Fruit fly (Drosophila melanogaster) whole organism, embryonic: ENCODE data around the gene Hrd3.

Experiments used
- CG10209 ChIP-seq: fragments of 200-800 bp; sonication (Bioruptor generic); optimal IDR thresholded peaks from 3 replicates; lab custom pipeline; 2017; ENCODE audit warnings: missing biosample characterization, mild to moderate bottlenecking, missing genetic modification characterization, missing genetic modification reagents
- CG10321 ChIP-seq: fragments of 200-800 bp; sonication (Bioruptor generic); IDR thresholded peaks from 2 replicates; pipeline ENCODE4 v1.3.6; 2022; ENCODE audit warnings: missing biosample characterization, missing genetic modification characterization
- CG10543 ChIP-seq: fragments of 200-800 bp; sonication (Bioruptor generic); optimal IDR thresholded peaks from 3 replicates; lab custom pipeline; 2017; ENCODE audit warnings: missing biosample characterization, mild to moderate bottlenecking, missing genetic modification characterization, moderate library complexity
- CG10979 ChIP-seq: fragments of 200-800 bp; sonication (Bioruptor generic); optimal IDR thresholded peaks from 2 replicates; lab custom pipeline; 2018; ENCODE audit warnings: missing biosample characterization, mild to moderate bottlenecking, missing genetic modification characterization, moderate library complexity
- CG11560 ChIP-seq: fragments of 200-800 bp; sonication (Bioruptor generic); IDR thresholded peaks from 3 replicates; pipeline ENCODE4 v1.3.6; 2022; ENCODE audit warnings: missing biosample characterization, missing genetic modification characterization
- CG12104 ChIP-seq: fragments of 200-800 bp; sonication (Bioruptor generic); optimal IDR thresholded peaks from 3 replicates; lab custom pipeline; 2016; ENCODE audit warnings: missing biosample characterization, missing genetic modification characterization
- CG12219 ChIP-seq: fragments of 200-800 bp; sonication (Bioruptor generic); optimal IDR thresholded peaks from 3 replicates; lab custom pipeline; 2018; ENCODE audit warnings: missing biosample characterization, mild to moderate bottlenecking, missing genetic modification characterization
- CG16815 ChIP-seq: fragments of 200-800 bp; sonication (Bioruptor generic); optimal IDR thresholded peaks from 3 replicates; lab custom pipeline; 2017; ENCODE audit warnings: missing biosample characterization, mild to moderate bottlenecking, missing genetic modification characterization
- CG18476 ChIP-seq: fragments of 200-800 bp; sonication (Bioruptor generic); optimal IDR thresholded peaks from 2 replicates; lab custom pipeline; 2016; ENCODE audit warnings: missing biosample characterization, mild to moderate bottlenecking, missing genetic modification characterization
- CG2116 ChIP-seq: fragments of 200-800 bp; sonication (Bioruptor generic); optimal IDR thresholded peaks from 3 replicates; lab custom pipeline; 2018; ENCODE audit warnings: missing biosample characterization, mild to moderate bottlenecking, missing genetic modification characterization
- CG30431 ChIP-seq: fragments of 200-800 bp; sonication (Bioruptor generic); optimal IDR thresholded peaks from 2 replicates; lab custom pipeline; 2017; ENCODE audit warnings: missing biosample characterization, missing genetic modification characterization
- CG4328 ChIP-seq: fragments of 200-800 bp; sonication (Bioruptor generic); optimal IDR thresholded peaks from 3 replicates; lab custom pipeline; 2017; ENCODE audit warnings: missing biosample characterization, missing genetic modification reagents, missing genetic modification characterization
- CG43689 ChIP-seq: fragments of 200-800 bp; sonication (Bioruptor generic); IDR thresholded peaks from 2 replicates; pipeline ENCODE4 v1.3.6; 2022; ENCODE audit warnings: missing biosample characterization, missing genetic modification characterization
- CG6791 ChIP-seq: fragments of 200-800 bp; sonication (Bioruptor generic); IDR thresholded peaks from 3 replicates; pipeline ENCODE4 v1.3.6; 2022; ENCODE audit warnings: missing biosample characterization, missing genetic modification characterization; ENCODE audit not compliant: partially characterized antibody
- CG7928 ChIP-seq: fragments of 200-800 bp; sonication (Bioruptor generic); optimal IDR thresholded peaks from 2 replicates; lab custom pipeline; 2017; ENCODE audit warnings: missing biosample characterization, mild to moderate bottlenecking, missing genetic modification characterization
- CG9609 ChIP-seq: fragments of 200-800 bp; sonication (Bioruptor generic); optimal IDR thresholded peaks from 3 replicates; lab custom pipeline; 2016; ENCODE audit warnings: missing biosample characterization, missing genetic modification characterization
- CTCF ChIP-seq: fragments of 200-800 bp; sonication (Bioruptor generic); optimal IDR thresholded peaks from 2 replicates; lab custom pipeline; 2017; ENCODE audit warnings: missing biosample characterization, mild to moderate bottlenecking, missing genetic modification characterization, moderate library complexity
- Dbx ChIP-seq: fragments of 200-800 bp; sonication (Bioruptor generic); IDR thresholded peaks from 3 replicates; pipeline ENCODE4 v1.3.6; 2022; ENCODE audit warnings: missing biosample characterization, missing genetic modification characterization
- Ets65A ChIP-seq: fragments of 200-800 bp; sonication (Bioruptor generic); peaks from one replicate; lab custom pipeline; 2016; ENCODE audit warnings: missing biosample characterization, missing genetic modification characterization
- H2.0 ChIP-seq: fragments of 200-800 bp; sonication (Bioruptor generic); IDR thresholded peaks from 2 replicates; pipeline ENCODE4 v1.3.6; 2022; ENCODE audit warnings: missing biosample characterization, missing genetic modification characterization
- Max ChIP-seq: fragments of 200-800 bp; sonication (Bioruptor generic); optimal IDR thresholded peaks from 2 replicates; lab custom pipeline; 2016; ENCODE audit warnings: missing biosample characterization, mild to moderate bottlenecking, missing genetic modification characterization
- NC2α ChIP-seq: fragments of 200-800 bp; sonication (Bioruptor generic); optimal IDR thresholded peaks from 2 replicates; lab custom pipeline; 2016; ENCODE audit warnings: missing biosample characterization, missing genetic modification characterization
- NK7.1 ChIP-seq: fragments of 200-800 bp; sonication (Bioruptor generic); optimal IDR thresholded peaks from 3 replicates; lab custom pipeline; 2016; ENCODE audit warnings: missing biosample characterization, missing genetic modification characterization
- Neu2 ChIP-seq: fragments of 200-800 bp; sonication (Bioruptor generic); optimal IDR thresholded peaks from 3 replicates; lab custom pipeline; 2016; ENCODE audit warnings: missing biosample characterization, missing genetic modification characterization, borderline replicate concordance
- Side ChIP-seq: fragments of 200-800 bp; sonication (Bioruptor generic); optimal IDR thresholded peaks from 2 replicates; lab custom pipeline; 2016; ENCODE audit warnings: missing biosample characterization, missing genetic modification characterization
- Sin3A ChIP-seq: fragments of >200 bp; optimal IDR thresholded peaks from 2 replicates; lab custom pipeline; 2018
- Six4 ChIP-seq: fragments of 200-800 bp; sonication (Bioruptor generic); optimal IDR thresholded peaks from 2 replicates; lab custom pipeline; 2016; ENCODE audit warnings: missing biosample characterization, missing genetic modification characterization
- Spps ChIP-seq: fragments of 200-800 bp; sonication (Bioruptor generic); optimal IDR thresholded peaks from 2 replicates; lab custom pipeline; 2018; ENCODE audit warnings: missing biosample characterization, mild to moderate bottlenecking, missing genetic modification characterization
- TFAM ChIP-seq: fragments of 200-800 bp; sonication (Bioruptor generic); optimal IDR thresholded peaks from 2 replicates; lab custom pipeline; 2017; ENCODE audit warnings: missing biosample characterization, missing genetic modification characterization, inconsistent platforms
- YL-1 ChIP-seq: fragments of 200-800 bp; sonication (Bioruptor generic); optimal IDR thresholded peaks from 3 replicates; lab custom pipeline; 2017; ENCODE audit warnings: missing biosample characterization, mild to moderate bottlenecking, missing genetic modification characterization
- croc ChIP-seq: fragments of 200-800 bp; sonication (Bioruptor generic); conservative IDR thresholded peaks from 3 replicates; pipeline ENCODE4 v1.3.6; 2022; ENCODE audit warnings: missing biosample characterization, missing genetic modification characterization
- crp ChIP-seq, 2 experiments: fragments of 200-800 bp; sonication (Bioruptor generic); optimal IDR thresholded peaks; 2 replicates in 1 of 2; 3 replicates in 1 of 2; lab custom pipeline; 2017; ENCODE audit warnings: missing biosample characterization in 2 of 2, missing genetic modification characterization in 2 of 2, mild to moderate bottlenecking in 1 of 2, moderate library complexity in 1 of 2
- da ChIP-seq: fragments of 200-800 bp; sonication (Bioruptor generic); optimal IDR thresholded peaks from 2 replicates; lab custom pipeline; 2016; ENCODE audit warnings: missing biosample characterization, missing genetic modification characterization
- dati ChIP-seq: fragments of 200-800 bp; sonication (Bioruptor generic); IDR thresholded peaks from 2 replicates; pipeline ENCODE4 v1.3.6; 2022; ENCODE audit warnings: missing biosample characterization, missing genetic modification characterization
- dmrt99B ChIP-seq: fragments of 200-800 bp; sonication (Bioruptor generic); optimal IDR thresholded peaks from 2 replicates; lab custom pipeline; 2018; ENCODE audit warnings: missing biosample characterization, mild to moderate bottlenecking, missing genetic modification characterization, moderate library complexity
- ems ChIP-seq: fragments of 200-800 bp; sonication (Bioruptor generic); optimal IDR thresholded peaks from 3 replicates; lab custom pipeline; 2016; ENCODE audit warnings: missing biosample characterization, missing genetic modification characterization
- ewg ChIP-seq: fragments of 200-800 bp; sonication (Bioruptor generic); optimal IDR thresholded peaks from 3 replicates; lab custom pipeline; 2017; ENCODE audit warnings: mild to moderate bottlenecking, missing biosample characterization, missing genetic modification reagents, missing genetic modification characterization
- gcm2 ChIP-seq: fragments of 200-800 bp; sonication (Bioruptor generic); optimal IDR thresholded peaks from 2 replicates; lab custom pipeline; 2016; ENCODE audit warnings: missing biosample characterization, missing genetic modification characterization
- grau ChIP-seq: fragments of 200-800 bp; optimal IDR thresholded peaks from 3 replicates; lab custom pipeline; 2019; ENCODE audit warnings: missing biosample characterization, mild to moderate bottlenecking, missing genetic modification characterization, moderate library complexity
- ind ChIP-seq: fragments of 200-800 bp; sonication (Bioruptor generic); optimal IDR thresholded peaks from 3 replicates; lab custom pipeline; 2016; ENCODE audit warnings: missing biosample characterization, missing genetic modification characterization
- klu ChIP-seq: fragments of 200-800 bp; sonication (Bioruptor generic); IDR thresholded peaks from 2 replicates; pipeline ENCODE4 v1.3.6; 2022; ENCODE audit warnings: missing biosample characterization, missing genetic modification characterization
- lab ChIP-seq: fragments of 200-800 bp; sonication (Bioruptor generic); optimal IDR thresholded peaks from 3 replicates; lab custom pipeline; 2017; ENCODE audit warnings: missing biosample characterization, missing genetic modification characterization, mild to moderate bottlenecking, moderate library complexity, missing genetic modification reagents
- lov ChIP-seq, 2 experiments: fragments of 200-800 bp in 1 of 2; fragments of >200 bp in 1 of 2; sonication (Bioruptor generic) in 1 of 2; IDR thresholded peaks in 1 of 2; optimal IDR thresholded peaks in 1 of 2; 2 replicates in 1 of 2; 3 replicates in 1 of 2; pipeline versions ENCODE4 v1.3.6 to Lab custom; 2017 to 2022; ENCODE audit warnings: missing biosample characterization in 1 of 2, missing genetic modification characterization in 1 of 2
- luna ChIP-seq: fragments of 200-800 bp; sonication (Bioruptor generic); optimal IDR thresholded peaks from 2 replicates; lab custom pipeline; 2016; ENCODE audit warnings: missing biosample characterization, missing genetic modification characterization
- nau ChIP-seq: fragments of 200-800 bp; sonication (Bioruptor generic); optimal IDR thresholded peaks from 3 replicates; lab custom pipeline; 2017; ENCODE audit warnings: missing biosample characterization, mild to moderate bottlenecking, missing genetic modification characterization, missing genetic modification reagents
- pita ChIP-seq: fragments of 200-800 bp; sonication (Bioruptor generic); optimal IDR thresholded peaks from 2 replicates; lab custom pipeline; 2017; ENCODE audit warnings: missing biosample characterization, mild to moderate bottlenecking, missing genetic modification characterization
- toy ChIP-seq: fragments of 200-800 bp; sonication (Bioruptor generic); IDR thresholded peaks from 2 replicates; pipeline ENCODE4 v1.3.6; 2022; ENCODE audit warnings: missing biosample characterization, missing genetic modification characterization
- wdn ChIP-seq: fragments of 200-800 bp; sonication (Bioruptor generic); IDR thresholded peaks from 2 replicates; pipeline ENCODE4 v1.3.6; 2022; ENCODE audit warnings: missing biosample characterization, missing genetic modification characterization
- z ChIP-seq: fragments of 200-800 bp; sonication (Bioruptor generic); IDR thresholded peaks from 3 replicates; pipeline ENCODE4 v1.3.6; 2022; ENCODE audit warnings: missing biosample characterization, missing genetic modification characterization
- zen ChIP-seq: fragments of 200-800 bp; sonication (Bioruptor generic); optimal IDR thresholded peaks from 3 replicates; lab custom pipeline; 2018; ENCODE audit warnings: missing biosample characterization, mild to moderate bottlenecking, missing genetic modification characterization, moderate library complexity

Hrd3 gene

DNA sequence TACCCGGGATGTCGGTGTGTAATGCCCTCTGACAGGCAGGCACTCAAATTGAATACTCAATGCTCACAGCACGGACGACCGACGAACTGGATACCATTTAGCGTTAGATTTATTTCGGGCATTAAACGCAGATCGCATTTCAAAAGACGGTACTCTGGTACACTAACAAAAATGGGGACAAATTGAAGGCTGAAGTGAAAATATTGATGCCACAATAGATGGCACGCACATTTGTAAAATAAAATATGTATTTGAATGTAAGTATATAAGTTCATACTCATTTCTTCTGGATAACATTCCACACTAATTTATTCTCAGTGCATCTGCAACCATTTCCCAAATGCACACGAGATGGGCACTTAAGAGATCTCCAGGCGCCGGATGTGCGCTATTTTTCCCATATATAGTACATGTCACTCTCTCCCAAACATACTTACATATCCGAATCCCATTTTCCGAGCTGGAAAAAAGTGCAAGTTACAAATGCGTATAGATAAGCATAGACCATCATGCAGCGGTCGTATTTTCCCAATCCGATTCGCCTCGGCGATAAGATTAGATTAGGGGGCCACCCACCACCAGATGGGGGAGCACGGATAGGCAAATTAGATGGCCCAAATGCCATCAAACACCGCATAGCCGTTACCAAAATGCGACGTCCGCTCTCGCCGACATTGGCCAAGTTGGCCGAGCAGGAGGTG is 48.7 kb downstream of the Hrd3 start, which contains the start of gene CG10301:
Gene CG10301 (plus strand): TSS at position 651 of the 701 bp plus-strand sequence.
- TF ChIP-seq CG7928 (GFP tag; lab: Kevin White, UChicago): no peak
- no peak for TF ChIP-seq klu
- peak; percentile 28 for TF ChIP-seq Spps (tag; lab: Kevin White, UChicago)
- peak; percentile 20 for TF ChIP-seq CG2116 (GFP tag; lab: Kevin White, UChicago)
- no peak for TF ChIP-seq CG12104
- TF ChIP-seq crp (GFP tag; optimal IDR thresholded peaks at IDR 0.05; lab: Kevin White, UChicago): peak in 1 of 2 experiments; percentile 1
- TF ChIP-seq Six4 (GFP tag; lab: Kevin White, UChicago): peak; percentile 73
- TF ChIP-seq CG10979 (tag; lab: Kevin White, UChicago): peak; percentile 82
- TF ChIP-seq H2.0 (GFP tag; lab: Robert Waterston, UW): peak; percentile 56; the same call in 1 of the 2 replicates
- TF ChIP-seq CG10209: peak; percentile 67
- TF ChIP-seq CG43689: no peak
- peak; percentile 79 for TF ChIP-seq nau
- no peak for TF ChIP-seq Neu2 (GFP tag; lab: Kevin White, UChicago)
- TF ChIP-seq CG6791 (GFP tag; lab: Robert Waterston, UW): no peak
- TF ChIP-seq CG12219 (GFP tag; lab: Kevin White, UChicago): peak; percentile 59
- no peak for TF ChIP-seq da
- TF ChIP-seq pita (GFP tag; lab: Kevin White, UChicago): no peak
- no peak for TF ChIP-seq dati
- peak; percentile 65 for TF ChIP-seq grau (tag; lab: Kevin White, UChicago)
- peak; percentile 75 for TF ChIP-seq CG30431 (GFP tag; lab: Kevin White, UChicago)
- peak; percentile 24 for TF ChIP-seq ems (GFP tag; lab: Kevin White, UChicago)
- peak; percentile 13 for TF ChIP-seq CTCF (GFP tag; lab: Kevin White, UChicago)
- peak; percentile 84 for TF ChIP-seq zen (tag; lab: Kevin White, UChicago)
- no peak for TF ChIP-seq luna (GFP tag; lab: Kevin White, UChicago)
- TF ChIP-seq ind (GFP tag; lab: Kevin White, UChicago): peak; percentile 20
- TF ChIP-seq ewg (GFP tag; lab: Kevin White, UChicago): peak; percentile 56
- TF ChIP-seq CG9609: peak; percentile 6
- TF ChIP-seq Sin3A: no peak
- TF ChIP-seq gcm2 (GFP tag; lab: Kevin White, UChicago): no peak
- peak; percentile 20 for TF ChIP-seq Max (GFP tag; lab: Kevin White, UChicago)
- peak; percentile 66 for TF ChIP-seq dmrt99B (tag; lab: Kevin White, UChicago)
- no peak for TF ChIP-seq YL-1 (GFP tag; lab: Kevin White, UChicago)
- TF ChIP-seq lab: peak; percentile 43
- no peak for TF ChIP-seq CG11560 (tag; lab: Robert Waterston, UW)
- no peak for TF ChIP-seq Dbx
- peak; percentile 63 for TF ChIP-seq CG16815 (GFP tag; lab: Kevin White, UChicago)
- TF ChIP-seq TFAM: no peak
- TF ChIP-seq Side (GFP tag; lab: Kevin White, UChicago): peak; percentile 10
- no peak for TF ChIP-seq lov (optimal IDR thresholded peaks at IDR 0.05; lab: Kevin White, UChicago)
- TF ChIP-seq lov (GFP tag; IDR thresholded peaks at IDR 0.05; lab: Robert Waterston, UW): peak; percentile 62; the same call in 1 of the 3 replicates
- TF ChIP-seq croc (GFP tag; lab: Robert Waterston, UW): peak; percentile 42; the same call in 1 of the 3 replicates
- no peak for TF ChIP-seq wdn (GFP tag; lab: Robert Waterston, UW)
- TF ChIP-seq NK7.1 (GFP tag; lab: Kevin White, UChicago): no peak
- TF ChIP-seq CG4328: no peak
- TF ChIP-seq Ets65A (GFP tag; lab: Kevin White, UChicago): peak; percentile 90
- TF ChIP-seq NC2α: peak; percentile 9
- TF ChIP-seq CG18476 (GFP tag; lab: Kevin White, UChicago): peak; percentile 32
- TF ChIP-seq CG10321 (GFP tag; lab: Robert Waterston, UW): no peak
- TF ChIP-seq z: no peak
- TF ChIP-seq toy (GFP tag; lab: Robert Waterston, UW): no peak
- TF ChIP-seq CG10543 (GFP tag; lab: Kevin White, UChicago): no peak
